Worm (Caenorhabditis elegans) whole organism, late embryonic: ENCODE data around the gene aakg-1.

ENCODE experiments used
- C08G9.2 ChIP-seq: sonication (generic microtip); optimal IDR thresholded peaks from 2 replicates; lab custom pipeline; 2016; ENCODE audit warnings: mild to moderate bottlenecking, missing genetic modification characterization, moderate library complexity, missing compliant biosample characterization
- C38D4.7 ChIP-seq: fragments of 200-800 bp; sonication (Bioruptor generic); optimal IDR thresholded peaks from 2 replicates; lab custom pipeline; 2018; ENCODE audit warnings: mild to moderate bottlenecking, missing genetic modification characterization, moderate library complexity, missing compliant biosample characterization
- F13H6.1 ChIP-seq: sonication (generic microtip); optimal IDR thresholded peaks from 2 replicates; lab custom pipeline; 2016; ENCODE audit warnings: missing genetic modification characterization, missing compliant biosample characterization
- K02D7.2 ChIP-seq: sonication (generic microtip); optimal IDR thresholded peaks from 2 replicates; lab custom pipeline; 2017; ENCODE audit warnings: mild to moderate bottlenecking, missing genetic modification characterization, missing compliant biosample characterization
- ahr-1 ChIP-seq: sonication (generic microtip); optimal IDR thresholded peaks from 2 replicates; lab custom pipeline; 2016; ENCODE audit warnings: missing genetic modification characterization, missing compliant biosample characterization
- ama-1 ChIP-seq: fragments of 150-350 bp; optimal IDR thresholded peaks from 2 replicates; lab custom pipeline; 2014
- ceh-14 ChIP-seq: sonication (generic microtip); optimal IDR thresholded peaks from 2 replicates; lab custom pipeline; 2016; ENCODE audit warnings: missing genotype, missing genetic modification characterization, missing compliant biosample characterization
- ceh-18 ChIP-seq: sonication (generic microtip); optimal IDR thresholded peaks from 2 replicates; lab custom pipeline; 2016; ENCODE audit warnings: missing genetic modification characterization, missing compliant biosample characterization
- ceh-19 ChIP-seq: fragments of 200-800 bp; sonication (Bioruptor generic); optimal IDR thresholded peaks from 2 replicates; lab custom pipeline; 2018; ENCODE audit warnings: mild to moderate bottlenecking, missing genetic modification characterization, missing compliant biosample characterization
- ceh-2 ChIP-seq: sonication (generic microtip); optimal IDR thresholded peaks from 2 replicates; lab custom pipeline; 2016; ENCODE audit warnings: missing genotype, missing genetic modification characterization, missing compliant biosample characterization
- ceh-24 ChIP-seq: sonication (generic microtip); optimal IDR thresholded peaks from 2 replicates; lab custom pipeline; 2016; ENCODE audit warnings: mild to moderate bottlenecking, missing genetic modification characterization, missing compliant biosample characterization
- ceh-31 ChIP-seq: sonication (generic microtip); optimal IDR thresholded peaks from 2 replicates; lab custom pipeline; 2016; ENCODE audit warnings: missing genetic modification characterization, missing compliant biosample characterization
- ceh-34 ChIP-seq: sonication (generic microtip); optimal IDR thresholded peaks from 2 replicates; lab custom pipeline; 2016; ENCODE audit warnings: mild to moderate bottlenecking, missing genetic modification characterization, missing compliant biosample characterization
- ceh-6 ChIP-seq: fragments of 200-800 bp; sonication (Bioruptor generic); optimal IDR thresholded peaks from 2 replicates; lab custom pipeline; 2018; ENCODE audit warnings: mild to moderate bottlenecking, missing genetic modification characterization, missing compliant biosample characterization
- che-1 ChIP-seq: sonication (generic microtip); optimal IDR thresholded peaks from 2 replicates; lab custom pipeline; 2016; ENCODE audit warnings: mild to moderate bottlenecking, missing genetic modification characterization, missing compliant biosample characterization
- dmd-4 ChIP-seq: sonication (generic microtip); optimal IDR thresholded peaks from 2 replicates; lab custom pipeline; 2016; ENCODE audit warnings: borderline replicate concordance, missing genetic modification characterization, missing compliant biosample characterization
- dve-1 ChIP-seq: sonication (generic microtip); optimal IDR thresholded peaks from 2 replicates; lab custom pipeline; 2017; ENCODE audit warnings: antibody characterized with exemption, mild to moderate bottlenecking, missing genetic modification characterization, missing compliant biosample characterization
- elt-4 ChIP-seq: sonication (generic microtip); optimal IDR thresholded peaks from 2 replicates; lab custom pipeline; 2016; ENCODE audit warnings: missing genetic modification characterization, missing compliant biosample characterization
- ets-4 ChIP-seq: sonication (generic microtip); optimal IDR thresholded peaks from 2 replicates; lab custom pipeline; 2016; ENCODE audit warnings: missing genetic modification characterization, missing compliant biosample characterization
- fax-1 ChIP-seq: sonication (generic microtip); optimal IDR thresholded peaks from 2 replicates; lab custom pipeline; 2016; ENCODE audit warnings: missing genotype, missing genetic modification characterization, missing compliant biosample characterization
- fkh-10 ChIP-seq: fragments of 150-350 bp; optimal IDR thresholded peaks from 2 replicates; lab custom pipeline; 2014; ENCODE audit warnings: missing biosample characterization, missing genetic modification reagents, missing genetic modification characterization
- hlh-30 ChIP-seq: sonication (generic microtip); optimal IDR thresholded peaks from 2 replicates; lab custom pipeline; 2017; ENCODE audit warnings: antibody characterized with exemption, missing genetic modification characterization, missing compliant biosample characterization; ENCODE audit not compliant: insufficient read depth
- hlh-6 ChIP-seq: sonication (generic microtip); optimal IDR thresholded peaks from 2 replicates; lab custom pipeline; 2016; ENCODE audit warnings: missing genotype, missing genetic modification characterization, missing compliant biosample characterization
- hlh-8 ChIP-seq: sonication (generic microtip); optimal IDR thresholded peaks from 2 replicates; lab custom pipeline; 2016; ENCODE audit warnings: missing genotype, missing genetic modification characterization, missing compliant biosample characterization
- lin-11 ChIP-seq: fragments of 200-800 bp; sonication (Bioruptor generic); optimal IDR thresholded peaks from 2 replicates; lab custom pipeline; 2018; ENCODE audit warnings: mild to moderate bottlenecking, missing genetic modification characterization, missing compliant biosample characterization
- mec-3 ChIP-seq: sonication (generic microtip); optimal IDR thresholded peaks from 2 replicates; lab custom pipeline; 2016; ENCODE audit warnings: borderline replicate concordance, missing genetic modification characterization, missing compliant biosample characterization
- nfya-1 ChIP-seq: sonication (generic microtip); optimal IDR thresholded peaks from 2 replicates; lab custom pipeline; 2017; ENCODE audit warnings: missing genetic modification characterization, mild to moderate bottlenecking, missing compliant biosample characterization, antibody characterized with exemption, moderate library complexity
- nhr-232 ChIP-seq: sonication (generic microtip); optimal IDR thresholded peaks from 2 replicates; lab custom pipeline; 2016; ENCODE audit warnings: missing genetic modification characterization, missing compliant biosample characterization
- pag-3 ChIP-seq: sonication (generic microtip); optimal IDR thresholded peaks from 2 replicates; lab custom pipeline; 2016; ENCODE audit warnings: missing compliant biosample characterization, missing genetic modification characterization, borderline replicate concordance
- pat-9 ChIP-seq: fragments of 200-800 bp; sonication (Bioruptor generic); optimal IDR thresholded peaks from 2 replicates; lab custom pipeline; 2018; ENCODE audit warnings: mild to moderate bottlenecking, missing genetic modification characterization, moderate library complexity, missing compliant biosample characterization
- pha-2 ChIP-seq: sonication (generic microtip); optimal IDR thresholded peaks from 2 replicates; lab custom pipeline; 2017; ENCODE audit warnings: mild to moderate bottlenecking, missing genetic modification characterization, missing compliant biosample characterization
- pha-4 ChIP-seq: fragments of 150-350 bp; optimal IDR thresholded peaks from 2 replicates; lab custom pipeline; 2018; ENCODE audit warnings: missing biosample characterization, missing genetic modification reagents, missing genetic modification characterization
- pqm-1 ChIP-seq: sonication (generic microtip); optimal IDR thresholded peaks from 2 replicates; lab custom pipeline; 2016; ENCODE audit warnings: missing genetic modification characterization, missing compliant biosample characterization
- pros-1 ChIP-seq: fragments of 150-350 bp; optimal IDR thresholded peaks from 2 replicates; lab custom pipeline; 2014; ENCODE audit warnings: missing biosample characterization, missing genetic modification reagents, missing genetic modification characterization
- ref-2 ChIP-seq: sonication (generic microtip); optimal IDR thresholded peaks from 2 replicates; lab custom pipeline; 2016; ENCODE audit warnings: missing genetic modification characterization, missing compliant biosample characterization
- rnt-1 ChIP-seq: sonication (generic microtip); optimal IDR thresholded peaks from 2 replicates; lab custom pipeline; 2016; ENCODE audit warnings: missing genetic modification characterization, missing compliant biosample characterization
- sdc-2 ChIP-seq: sonication (generic microtip); optimal IDR thresholded peaks from 2 replicates; lab custom pipeline; 2016; ENCODE audit warnings: missing genotype, missing genetic modification characterization, missing compliant biosample characterization
- sox-2 ChIP-seq: fragments of 200-800 bp; sonication (Bioruptor generic); IDR thresholded peaks from 2 replicates; pipeline ENCODE4 v1.3.6; 2022; ENCODE audit warnings: missing genetic modification reagents, missing genetic modification characterization, missing compliant biosample characterization
- syd-9 ChIP-seq: sonication (generic microtip); optimal IDR thresholded peaks from 2 replicates; lab custom pipeline; 2016; ENCODE audit warnings: mild to moderate bottlenecking, missing genetic modification characterization, moderate library complexity, missing compliant biosample characterization
- tbx-2 ChIP-seq: sonication (generic microtip); optimal IDR thresholded peaks from 2 replicates; lab custom pipeline; 2016; ENCODE audit warnings: missing genetic modification characterization, missing compliant biosample characterization
- tbx-7 ChIP-seq: sonication (generic microtip); optimal IDR thresholded peaks from 2 replicates; lab custom pipeline; 2016; ENCODE audit warnings: missing genotype, missing genetic modification characterization, missing compliant biosample characterization
- ttx-3 ChIP-seq: sonication (generic microtip); optimal IDR thresholded peaks from 2 replicates; lab custom pipeline; 2016; ENCODE audit warnings: missing genetic modification reagents, missing genetic modification characterization, missing compliant biosample characterization
- unc-42 ChIP-seq: sonication (generic microtip); optimal IDR thresholded peaks from 2 replicates; lab custom pipeline; 2016; ENCODE audit warnings: missing genotype, missing genetic modification characterization, missing compliant biosample characterization
- unc-55 ChIP-seq: sonication (generic microtip); optimal IDR thresholded peaks from 2 replicates; lab custom pipeline; 2017; ENCODE audit warnings: missing biosample characterization, missing genetic modification reagents, missing genetic modification characterization
- zip-5 ChIP-seq: sonication (generic microtip); optimal IDR thresholded peaks from 2 replicates; lab custom pipeline; 2016; ENCODE audit warnings: missing genetic modification characterization, missing compliant biosample characterization
- ztf-16 ChIP-seq: sonication (generic microtip); optimal IDR thresholded peaks from 2 replicates; lab custom pipeline; 2017; ENCODE audit warnings: missing genetic modification characterization, missing compliant biosample characterization

aakg-1 gene

ce11 chrIII:12585842-12586241 is 10.6 kb upstream of the aakg-1 start:
- TF ChIP-seq pag-3 (tag; lab: Kevin White, UChicago): no peak
- TF ChIP-seq nfya-1 (tag; lab: Kevin White, UChicago): peak; percentile 86
- TF ChIP-seq, all 69 proteins: peak for 1

DNA sequence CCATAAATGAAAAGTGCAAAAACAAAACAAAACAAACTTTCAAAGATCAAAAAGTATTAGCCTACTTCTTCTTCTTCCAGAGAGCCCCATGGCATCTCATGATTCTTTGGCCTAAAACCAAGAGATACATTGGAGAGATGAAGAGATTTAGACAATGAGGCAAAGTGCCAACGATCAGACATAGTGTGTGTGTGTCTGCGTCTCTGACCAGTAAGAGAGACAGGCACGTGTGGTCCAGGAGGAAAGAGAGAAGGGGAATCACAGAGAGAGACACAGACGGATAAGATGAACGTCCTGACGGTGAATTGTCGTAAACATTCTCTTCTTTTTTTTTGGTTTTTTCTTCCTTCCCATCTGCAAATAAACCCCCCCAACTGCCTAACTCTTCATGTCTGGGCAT is 8.3 kb upstream of the aakg-1 start:
- TF ChIP-seq ceh-6 (GFP tag; lab: Kevin White, UChicago) (no peak), ahr-1 (tag; lab: Kevin White, UChicago) (no peak), pat-9 (tag; lab: Kevin White, UChicago) (no peak), C08G9.2 (tag; lab: Kevin White, UChicago) (peak; percentile 7), unc-55 (peak; percentile 98), ref-2 (peak; percentile 54), elt-4 (tag; lab: Kevin White, UChicago) (no peak), syd-9 (peak; percentile 20), ztf-16 (tag; lab: Kevin White, UChicago) (peak; percentile 23), mec-3 (tag; lab: Kevin White, UChicago) (no peak), lin-11 (tag; lab: Kevin White, UChicago) (no peak), hlh-30 (tag; lab: Kevin White, UChicago) (peak; percentile 99), pqm-1 (tag; lab: Kevin White, UChicago) (peak; percentile 27), hlh-8 (tag; lab: Kevin White, UChicago) (peak; percentile 30), dve-1 (tag; lab: Kevin White, UChicago) (peak; percentile 74), ceh-24 (no peak), ets-4 (tag; lab: Kevin White, UChicago) (peak; percentile 23), nhr-232 (tag; lab: Kevin White, UChicago) (no peak), zip-5 (no peak), rnt-1 (tag; lab: Kevin White, UChicago) (peak; percentile 56), ceh-14 (tag; lab: Kevin White, UChicago) (no peak), pros-1 (tag; lab: Kevin White, UChicago) (no peak), K02D7.2 (tag; lab: Kevin White, UChicago) (no peak), tbx-2 (tag; lab: Kevin White, UChicago) (peak; percentile 75), nfya-1 (tag; lab: Kevin White, UChicago) (peak; percentile 96), ceh-2 (peak; percentile 18), ceh-34 (tag; lab: Kevin White, UChicago) (peak; percentile 0), tbx-7 (tag; lab: Kevin White, UChicago) (no peak), unc-42 (tag; lab: Kevin White, UChicago) (peak; percentile 38), ceh-31 (tag; lab: Kevin White, UChicago) (peak; percentile 85), ceh-18 (tag; lab: Kevin White, UChicago) (peak; percentile 86)

DNA sequence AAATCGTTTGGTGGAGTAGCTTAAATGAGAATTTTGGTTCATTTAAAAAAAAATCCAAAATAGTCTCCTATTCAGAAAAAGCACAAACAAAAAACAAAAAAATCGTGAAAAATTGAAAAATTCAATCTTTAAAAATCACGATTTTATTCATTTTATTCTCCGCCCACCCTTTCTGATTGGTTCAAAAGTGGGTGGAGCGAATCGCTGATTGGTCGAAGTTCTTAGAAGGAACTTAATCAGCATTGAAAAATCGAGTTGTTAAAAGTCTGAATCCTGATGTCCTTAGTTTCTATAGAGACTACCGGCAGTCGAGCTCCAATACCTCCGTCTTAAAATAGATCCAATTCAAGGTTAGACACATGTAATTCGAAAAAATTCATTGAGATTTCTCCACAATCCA is 5.3 kb downstream of the aakg-1 start:
- TF ChIP-seq elt-4 (tag; lab: Kevin White, UChicago) (no peak), sdc-2 (tag; lab: Kevin White, UChicago) (no peak), nfya-1 (tag; lab: Kevin White, UChicago) (peak; percentile 47), ama-1 (lab: Kevin White, UChicago) (no peak), fax-1 (tag; lab: Kevin White, UChicago) (no peak), sox-2 (GFP tag; lab: Robert Waterston, UW) (no peak)

ce11 chrIII:12568962-12569361 is 6.2 kb downstream of the aakg-1 start:
- no peak for TF ChIP-seq pha-4 (tag; lab: Kevin White, UChicago)
- no peak for TF ChIP-seq che-1 (tag; lab: Kevin White, UChicago)
- TF ChIP-seq hlh-30 (tag; lab: Kevin White, UChicago): no peak
- no peak for TF ChIP-seq nfya-1 (tag; lab: Kevin White, UChicago)
- TF ChIP-seq ahr-1 (tag; lab: Kevin White, UChicago): no peak
- no peak for TF ChIP-seq C38D4.7 (GFP tag; lab: Kevin White, UChicago)
- no peak for TF ChIP-seq hlh-6
- no peak for TF ChIP-seq dmd-4 (tag; lab: Kevin White, UChicago)
- TF ChIP-seq fkh-10 (GFP tag; lab: Kevin White, UChicago): no peak
- no peak for TF ChIP-seq ttx-3 (tag; lab: Kevin White, UChicago)
- no peak for TF ChIP-seq mec-3 (tag; lab: Kevin White, UChicago)
- no peak for TF ChIP-seq F13H6.1 (tag; lab: Kevin White, UChicago)
- no peak for TF ChIP-seq zip-5
- no peak for TF ChIP-seq ceh-19 (GFP tag; lab: Kevin White, UChicago)
- no peak for TF ChIP-seq pha-2
- TF ChIP-seq fax-1 (tag; lab: Kevin White, UChicago): no peak
- no peak for TF ChIP-seq unc-55
- TF ChIP-seq nhr-232 (tag; lab: Kevin White, UChicago): no peak
- no peak for TF ChIP-seq ceh-24
